Worm (Caenorhabditis elegans) whole organism, late embryonic: ENCODE data around the gene cyp-29A4.
A peak's percentile ranks its signal among the peaks of the same experiment; 100 is the strongest.

Experiments used
- C08G9.2 ChIP-seq: sonication (generic microtip); optimal IDR thresholded peaks from 2 replicates; lab custom pipeline; 2016; ENCODE audit warnings: mild to moderate bottlenecking, missing genetic modification characterization, moderate library complexity, missing compliant biosample characterization
- C38D4.7 ChIP-seq: fragments of 200-800 bp; sonication (Bioruptor generic); optimal IDR thresholded peaks from 2 replicates; lab custom pipeline; 2018; ENCODE audit warnings: mild to moderate bottlenecking, missing genetic modification characterization, moderate library complexity, missing compliant biosample characterization
- F13H6.1 ChIP-seq: sonication (generic microtip); optimal IDR thresholded peaks from 2 replicates; lab custom pipeline; 2016; ENCODE audit warnings: missing genetic modification characterization, missing compliant biosample characterization
- K02D7.2 ChIP-seq: sonication (generic microtip); optimal IDR thresholded peaks from 2 replicates; lab custom pipeline; 2017; ENCODE audit warnings: mild to moderate bottlenecking, missing genetic modification characterization, missing compliant biosample characterization
- ama-1 ChIP-seq: fragments of 150-350 bp; optimal IDR thresholded peaks from 2 replicates; lab custom pipeline; 2014
- ceh-14 ChIP-seq: sonication (generic microtip); optimal IDR thresholded peaks from 2 replicates; lab custom pipeline; 2016; ENCODE audit warnings: missing genotype, missing genetic modification characterization, missing compliant biosample characterization
- ceh-18 ChIP-seq: sonication (generic microtip); optimal IDR thresholded peaks from 2 replicates; lab custom pipeline; 2016; ENCODE audit warnings: missing genetic modification characterization, missing compliant biosample characterization
- ceh-2 ChIP-seq: sonication (generic microtip); optimal IDR thresholded peaks from 2 replicates; lab custom pipeline; 2016; ENCODE audit warnings: missing genotype, missing genetic modification characterization, missing compliant biosample characterization
- ceh-22 ChIP-seq: sonication (generic microtip); optimal IDR thresholded peaks from 2 replicates; lab custom pipeline; 2017; ENCODE audit warnings: missing biosample characterization, missing genetic modification characterization
- ceh-30 ChIP-seq: fragments of 150-350 bp; optimal IDR thresholded peaks from 2 replicates; lab custom pipeline; 2014; ENCODE audit warnings: missing biosample characterization, missing genetic modification characterization
- ceh-31 ChIP-seq: sonication (generic microtip); optimal IDR thresholded peaks from 2 replicates; lab custom pipeline; 2016; ENCODE audit warnings: missing genetic modification characterization, missing compliant biosample characterization
- ceh-34 ChIP-seq: sonication (generic microtip); optimal IDR thresholded peaks from 2 replicates; lab custom pipeline; 2016; ENCODE audit warnings: mild to moderate bottlenecking, missing genetic modification characterization, missing compliant biosample characterization
- ceh-48 ChIP-seq: sonication (generic microtip); optimal IDR thresholded peaks from 2 replicates; lab custom pipeline; 2016; ENCODE audit warnings: missing genetic modification characterization, inconsistent platforms, missing compliant biosample characterization
- ceh-6 ChIP-seq: fragments of 200-800 bp; sonication (Bioruptor generic); optimal IDR thresholded peaks from 2 replicates; lab custom pipeline; 2018; ENCODE audit warnings: mild to moderate bottlenecking, missing genetic modification characterization, missing compliant biosample characterization
- elt-4 ChIP-seq: sonication (generic microtip); optimal IDR thresholded peaks from 2 replicates; lab custom pipeline; 2016; ENCODE audit warnings: missing genetic modification characterization, missing compliant biosample characterization
- ets-4 ChIP-seq: sonication (generic microtip); optimal IDR thresholded peaks from 2 replicates; lab custom pipeline; 2016; ENCODE audit warnings: missing genetic modification characterization, missing compliant biosample characterization
- fax-1 ChIP-seq: sonication (generic microtip); optimal IDR thresholded peaks from 2 replicates; lab custom pipeline; 2016; ENCODE audit warnings: missing genotype, missing genetic modification characterization, missing compliant biosample characterization
- fkh-10 ChIP-seq: fragments of 150-350 bp; optimal IDR thresholded peaks from 2 replicates; lab custom pipeline; 2014; ENCODE audit warnings: missing biosample characterization, missing genetic modification reagents, missing genetic modification characterization
- fkh-6 ChIP-seq: sonication (generic microtip); optimal IDR thresholded peaks from 2 replicates; lab custom pipeline; 2016; ENCODE audit warnings: missing genetic modification characterization, missing compliant biosample characterization
- hlh-13 ChIP-seq: fragments of 200-800 bp; sonication (Bioruptor generic); optimal IDR thresholded peaks from 2 replicates; lab custom pipeline; 2018; ENCODE audit warnings: mild to moderate bottlenecking, missing genetic modification characterization, missing compliant biosample characterization
- hlh-15 ChIP-seq: sonication (generic microtip); optimal IDR thresholded peaks from 2 replicates; lab custom pipeline; 2016; ENCODE audit warnings: missing genetic modification characterization, missing compliant biosample characterization
- hlh-6 ChIP-seq: sonication (generic microtip); optimal IDR thresholded peaks from 2 replicates; lab custom pipeline; 2016; ENCODE audit warnings: missing genotype, missing genetic modification characterization, missing compliant biosample characterization
- hlh-8 ChIP-seq: sonication (generic microtip); optimal IDR thresholded peaks from 2 replicates; lab custom pipeline; 2016; ENCODE audit warnings: missing genotype, missing genetic modification characterization, missing compliant biosample characterization
- lim-6 ChIP-seq: sonication (generic microtip); optimal IDR thresholded peaks from 2 replicates; lab custom pipeline; 2016; ENCODE audit warnings: missing genetic modification characterization, missing compliant biosample characterization
- lin-11 ChIP-seq: fragments of 200-800 bp; sonication (Bioruptor generic); optimal IDR thresholded peaks from 2 replicates; lab custom pipeline; 2018; ENCODE audit warnings: mild to moderate bottlenecking, missing genetic modification characterization, missing compliant biosample characterization
- madf-2 ChIP-seq: sonication (generic microtip); optimal IDR thresholded peaks from 2 replicates; lab custom pipeline; 2017; ENCODE audit warnings: missing genetic modification characterization, missing compliant biosample characterization
- mec-3 ChIP-seq: sonication (generic microtip); optimal IDR thresholded peaks from 2 replicates; lab custom pipeline; 2016; ENCODE audit warnings: borderline replicate concordance, missing genetic modification characterization, missing compliant biosample characterization
- nhr-11 ChIP-seq: fragments of 150-350 bp; optimal IDR thresholded peaks from 2 replicates; lab custom pipeline; 2014; ENCODE audit warnings: missing biosample characterization, missing genetic modification characterization
- nhr-232 ChIP-seq: sonication (generic microtip); optimal IDR thresholded peaks from 2 replicates; lab custom pipeline; 2016; ENCODE audit warnings: missing genetic modification characterization, missing compliant biosample characterization
- npax-4 ChIP-seq: sonication (generic microtip); optimal IDR thresholded peaks from 2 replicates; lab custom pipeline; 2016; ENCODE audit warnings: missing genetic modification characterization, missing compliant biosample characterization
- pag-3 ChIP-seq: sonication (generic microtip); optimal IDR thresholded peaks from 2 replicates; lab custom pipeline; 2016; ENCODE audit warnings: missing compliant biosample characterization, missing genetic modification characterization, borderline replicate concordance
- pat-9 ChIP-seq: fragments of 200-800 bp; sonication (Bioruptor generic); optimal IDR thresholded peaks from 2 replicates; lab custom pipeline; 2018; ENCODE audit warnings: mild to moderate bottlenecking, missing genetic modification characterization, moderate library complexity, missing compliant biosample characterization
- pax-1 ChIP-seq: fragments of 150-350 bp; optimal IDR thresholded peaks from 2 replicates; lab custom pipeline; 2014; ENCODE audit warnings: missing biosample characterization, missing genetic modification characterization
- pha-4 ChIP-seq: fragments of 150-350 bp; optimal IDR thresholded peaks from 2 replicates; lab custom pipeline; 2018; ENCODE audit warnings: missing biosample characterization, missing genetic modification reagents, missing genetic modification characterization
- pqm-1 ChIP-seq: sonication (generic microtip); optimal IDR thresholded peaks from 2 replicates; lab custom pipeline; 2016; ENCODE audit warnings: missing genetic modification characterization, missing compliant biosample characterization
- pros-1 ChIP-seq: fragments of 150-350 bp; optimal IDR thresholded peaks from 2 replicates; lab custom pipeline; 2014; ENCODE audit warnings: missing biosample characterization, missing genetic modification reagents, missing genetic modification characterization
- sdc-2 ChIP-seq: sonication (generic microtip); optimal IDR thresholded peaks from 2 replicates; lab custom pipeline; 2016; ENCODE audit warnings: missing genotype, missing genetic modification characterization, missing compliant biosample characterization
- sox-4 ChIP-seq: sonication (generic microtip); optimal IDR thresholded peaks from 2 replicates; lab custom pipeline; 2017; ENCODE audit warnings: mild to moderate bottlenecking, missing genetic modification characterization, inconsistent platforms, missing compliant biosample characterization
- syd-9 ChIP-seq: sonication (generic microtip); optimal IDR thresholded peaks from 2 replicates; lab custom pipeline; 2016; ENCODE audit warnings: mild to moderate bottlenecking, missing genetic modification characterization, moderate library complexity, missing compliant biosample characterization
- tbx-2 ChIP-seq: sonication (generic microtip); optimal IDR thresholded peaks from 2 replicates; lab custom pipeline; 2016; ENCODE audit warnings: missing genetic modification characterization, missing compliant biosample characterization
- tbx-7 ChIP-seq: sonication (generic microtip); optimal IDR thresholded peaks from 2 replicates; lab custom pipeline; 2016; ENCODE audit warnings: missing genotype, missing genetic modification characterization, missing compliant biosample characterization
- ttx-3 ChIP-seq: sonication (generic microtip); optimal IDR thresholded peaks from 2 replicates; lab custom pipeline; 2016; ENCODE audit warnings: missing genetic modification reagents, missing genetic modification characterization, missing compliant biosample characterization
- unc-42 ChIP-seq: sonication (generic microtip); optimal IDR thresholded peaks from 2 replicates; lab custom pipeline; 2016; ENCODE audit warnings: missing genotype, missing genetic modification characterization, missing compliant biosample characterization
- unc-55 ChIP-seq: sonication (generic microtip); optimal IDR thresholded peaks from 2 replicates; lab custom pipeline; 2017; ENCODE audit warnings: missing biosample characterization, missing genetic modification reagents, missing genetic modification characterization
- unc-86 ChIP-seq: sonication (generic microtip); optimal IDR thresholded peaks from 2 replicates; lab custom pipeline; 2016; ENCODE audit warnings: missing genetic modification characterization, missing compliant biosample characterization
- zip-5 ChIP-seq: sonication (generic microtip); optimal IDR thresholded peaks from 2 replicates; lab custom pipeline; 2016; ENCODE audit warnings: missing genetic modification characterization, missing compliant biosample characterization

cyp-29A4 gene

ce11 chrV:9622834-9623233 lies 31.7 kb upstream of the cyp-29A4 start, which contains the start of gene idpc-5:
Gene idpc-5, minus strand, starts transcription at chrV:9622934.
- no peak for TF ChIP-seq F13H6.1 (tag; lab: Kevin White, UChicago)
- TF ChIP-seq nhr-232 (tag; lab: Kevin White, UChicago): no peak
- TF ChIP-seq ceh-34 (tag; lab: Kevin White, UChicago): no peak
- TF ChIP-seq C38D4.7 (GFP tag; lab: Kevin White, UChicago): no peak
- TF ChIP-seq tbx-2 (tag; lab: Kevin White, UChicago): no peak
- no peak for TF ChIP-seq ceh-48 (tag; lab: Kevin White, UChicago)
- no peak for TF ChIP-seq lin-11 (tag; lab: Kevin White, UChicago)
- TF ChIP-seq pat-9 (tag; lab: Kevin White, UChicago): no peak
- TF ChIP-seq zip-5 (tag; lab: Kevin White, UChicago): no peak
- no peak for TF ChIP-seq C08G9.2 (tag; lab: Kevin White, UChicago)

ce11 chrV:9625122-9625521 lies 29.4 kb upstream of the cyp-29A4 start, which contains the start of gene idpc-4:
Gene idpc-4, plus strand, starts transcription at chrV:9625422.
- TF ChIP-seq hlh-6 (tag; lab: Kevin White, UChicago): no peak
- TF ChIP-seq fkh-10 (GFP tag; lab: Kevin White, UChicago): no peak
- TF ChIP-seq K02D7.2: no peak
- TF ChIP-seq pros-1 (tag; lab: Kevin White, UChicago): no peak
- TF ChIP-seq npax-4 (tag; lab: Kevin White, UChicago): no peak
- no peak for TF ChIP-seq unc-86 (tag; lab: Kevin White, UChicago)
- no peak for TF ChIP-seq hlh-13
- TF ChIP-seq hlh-15 (tag; lab: Kevin White, UChicago): no peak
- no peak for TF ChIP-seq pha-4 (tag; lab: Kevin White, UChicago)
- TF ChIP-seq ceh-31: no peak
- no peak for TF ChIP-seq madf-2
- TF ChIP-seq ceh-6: no peak
- no peak for TF ChIP-seq nhr-232 (tag; lab: Kevin White, UChicago)
- no peak for TF ChIP-seq sox-4 (tag; lab: Kevin White, UChicago)
- no peak for TF ChIP-seq fax-1
- TF ChIP-seq tbx-7: no peak
- TF ChIP-seq unc-42 (tag; lab: Kevin White, UChicago): no peak
- no peak for TF ChIP-seq unc-55
- no peak for TF ChIP-seq zip-5 (tag; lab: Kevin White, UChicago)

DNA sequence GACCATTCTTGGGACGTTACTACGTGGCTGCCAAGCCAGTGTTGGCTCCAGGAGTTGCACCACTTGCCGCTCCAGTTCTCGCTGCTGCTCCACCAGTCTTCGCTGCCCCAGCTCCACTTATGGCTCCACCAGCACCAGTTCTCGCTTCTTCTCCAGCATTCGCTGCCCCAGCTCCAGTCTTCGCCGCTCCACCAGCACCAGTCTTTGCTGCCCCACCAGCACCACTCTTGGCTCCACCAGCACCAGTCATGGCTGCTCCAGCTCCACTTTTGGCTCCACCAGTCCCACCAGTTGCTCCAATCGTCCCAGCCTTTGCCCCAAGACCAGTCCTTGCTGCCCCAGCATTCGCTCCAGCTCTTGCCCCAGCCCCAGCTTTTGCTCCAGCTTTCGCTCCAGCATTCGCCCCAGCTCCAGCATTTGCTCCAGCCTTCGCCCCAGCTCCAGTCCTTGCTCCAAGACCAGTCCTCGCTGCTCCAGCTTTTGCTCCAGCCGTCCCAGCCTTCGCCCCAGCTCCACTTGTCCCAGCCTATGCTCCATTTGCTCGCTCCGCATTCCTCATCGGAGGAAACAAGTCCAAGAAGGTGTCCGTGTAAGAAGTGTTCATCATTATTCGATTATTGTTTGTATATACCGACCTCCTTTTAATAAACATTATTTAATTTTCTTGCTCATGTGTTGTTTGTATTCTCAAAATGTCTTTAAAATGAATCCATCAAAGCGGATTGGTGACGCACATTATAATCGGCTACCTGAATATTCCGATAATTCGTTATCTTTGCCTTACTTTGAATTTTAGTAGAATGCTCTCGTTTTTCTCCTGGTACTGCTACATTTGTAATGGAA lies 28.7 kb upstream of the cyp-29A4 start, which contains the start of gene T06E4.7:
TSS of gene T06E4.7 (plus strand) at position 793 of the 843 bp plus-strand sequence.
- TF ChIP-seq ceh-48 (tag; lab: Kevin White, UChicago) (no peak), ets-4 (no peak), nhr-11 (no peak), pax-1 (tag; lab: Kevin White, UChicago) (no peak), C08G9.2 (tag; lab: Kevin White, UChicago) (no peak), elt-4 (peak; percentile 93), pag-3 (tag; lab: Kevin White, UChicago) (peak; percentile 38), ama-1 (no peak), pat-9 (tag; lab: Kevin White, UChicago) (no peak), sdc-2 (no peak), lin-11 (tag; lab: Kevin White, UChicago) (no peak), pqm-1 (tag; lab: Kevin White, UChicago) (no peak), ceh-14 (tag; lab: Kevin White, UChicago) (no peak), ceh-18 (tag; lab: Kevin White, UChicago) (no peak), unc-55 (no peak), hlh-6 (tag; lab: Kevin White, UChicago) (peak; percentile 30), lim-6 (tag; lab: Kevin White, UChicago) (no peak), mec-3 (tag; lab: Kevin White, UChicago) (peak; percentile 45), ceh-2 (peak; percentile 13), fkh-6 (tag; lab: Kevin White, UChicago) (peak; percentile 4), hlh-8 (tag; lab: Kevin White, UChicago) (no peak), ceh-22 (tag; lab: Kevin White, UChicago) (no peak), ttx-3 (tag; lab: Kevin White, UChicago) (no peak), syd-9 (tag; lab: Kevin White, UChicago) (no peak), hlh-13 (no peak), ceh-30 (tag; lab: Kevin White, UChicago) (no peak), ceh-34 (tag; lab: Kevin White, UChicago) (no peak)
